Fruit fly (Drosophila melanogaster) whole organism, embryonic: Measurements from ENCODE around the gene CG9426.
A peak's percentile ranks its signal among the peaks of the same experiment; 100 is the strongest.

Source experiments
- ATbp ChIP-seq: fragments of 200-800 bp; sonication (Bioruptor generic); optimal IDR thresholded peaks from 2 replicates; lab custom pipeline; 2017; ENCODE audit warnings: missing biosample characterization, mild to moderate bottlenecking, missing genetic modification characterization, missing genetic modification reagents
- CG10267 ChIP-seq: fragments of 200-800 bp; sonication (Bioruptor generic); optimal IDR thresholded peaks from 2 replicates; lab custom pipeline; 2018; ENCODE audit warnings: missing biosample characterization, mild to moderate bottlenecking, missing genetic modification characterization, moderate library complexity
- CG11456 ChIP-seq: fragments of 200-800 bp; sonication (Bioruptor generic); IDR thresholded peaks from 3 replicates; pipeline ENCODE4 v1.3.6; 2022; ENCODE audit warnings: missing biosample characterization, missing genetic modification characterization
- CG12104 ChIP-seq: fragments of 200-800 bp; sonication (Bioruptor generic); optimal IDR thresholded peaks from 3 replicates; lab custom pipeline; 2016; ENCODE audit warnings: missing biosample characterization, missing genetic modification characterization
- CG12219 ChIP-seq: fragments of 200-800 bp; sonication (Bioruptor generic); optimal IDR thresholded peaks from 3 replicates; lab custom pipeline; 2018; ENCODE audit warnings: missing biosample characterization, mild to moderate bottlenecking, missing genetic modification characterization
- CG13296 ChIP-seq: fragments of 200-800 bp; sonication (Bioruptor generic); optimal IDR thresholded peaks from 3 replicates; lab custom pipeline; 2018; ENCODE audit warnings: missing biosample characterization, mild to moderate bottlenecking, missing genetic modification characterization
- CG16863 ChIP-seq: fragments of 200-800 bp; sonication (Bioruptor generic); optimal IDR thresholded peaks from 3 replicates; lab custom pipeline; 2016; ENCODE audit warnings: missing biosample characterization, missing genetic modification characterization
- CG17385 ChIP-seq: fragments of 200-800 bp; sonication (Bioruptor generic); optimal IDR thresholded peaks from 3 replicates; lab custom pipeline; 2018; ENCODE audit warnings: missing biosample characterization, mild to moderate bottlenecking, missing genetic modification characterization
- CG2875 ChIP-seq: fragments of 200-800 bp; sonication (Bioruptor generic); optimal IDR thresholded peaks from 2 replicates; lab custom pipeline; 2017; ENCODE audit warnings: missing biosample characterization, mild to moderate bottlenecking, missing genetic modification characterization, missing genetic modification reagents
- CG31224 ChIP-seq: fragments of 200-800 bp; sonication (Bioruptor generic); IDR thresholded peaks from 2 replicates; pipeline ENCODE4 v1.3.6; 2022; ENCODE audit warnings: missing biosample characterization, missing genetic modification characterization
- CG3163 ChIP-seq: fragments of 200-800 bp; sonication (Bioruptor generic); optimal IDR thresholded peaks from 3 replicates; lab custom pipeline; 2016; ENCODE audit warnings: missing biosample characterization, missing genetic modification characterization
- CG34224 ChIP-seq: fragments of 200-800 bp; sonication (Bioruptor generic); IDR thresholded peaks from 3 replicates; pipeline ENCODE4 v1.3.6; 2022; ENCODE audit warnings: missing biosample characterization, missing genetic modification characterization; ENCODE audit not compliant: partially characterized antibody
- CG4854 ChIP-seq: fragments of 200-800 bp; sonication (Bioruptor generic); optimal IDR thresholded peaks from 2 replicates; lab custom pipeline; 2016; ENCODE audit warnings: missing biosample characterization, missing genetic modification characterization, inconsistent platforms
- CG5245 ChIP-seq: fragments of 200-800 bp; sonication (Bioruptor generic); optimal IDR thresholded peaks from 3 replicates; lab custom pipeline; 2016; ENCODE audit warnings: missing biosample characterization, missing genetic modification characterization
- CG6254 ChIP-seq: fragments of 200-800 bp; sonication (Bioruptor generic); optimal IDR thresholded peaks from 3 replicates; lab custom pipeline; 2017; ENCODE audit warnings: mild to moderate bottlenecking, missing biosample characterization, missing genetic modification reagents, missing genetic modification characterization
- CG6791 ChIP-seq: fragments of 200-800 bp; sonication (Bioruptor generic); IDR thresholded peaks from 3 replicates; pipeline ENCODE4 v1.3.6; 2022; ENCODE audit warnings: missing biosample characterization, missing genetic modification characterization; ENCODE audit not compliant: partially characterized antibody
- CG7839 ChIP-seq: fragments of 200-800 bp; sonication (Bioruptor generic); optimal IDR thresholded peaks from 3 replicates; lab custom pipeline; 2018; ENCODE audit warnings: missing biosample characterization, mild to moderate bottlenecking, missing genetic modification characterization, moderate library complexity
- CG8089 ChIP-seq: fragments of 200-800 bp; sonication (Bioruptor generic); optimal IDR thresholded peaks from 3 replicates; lab custom pipeline; 2016; ENCODE audit warnings: missing biosample characterization, missing genetic modification characterization
- CG8281 ChIP-seq: fragments of 200-800 bp; sonication (Bioruptor generic); optimal IDR thresholded peaks from 2 replicates; lab custom pipeline; 2018; ENCODE audit warnings: missing biosample characterization, mild to moderate bottlenecking, missing genetic modification characterization, moderate library complexity
- CG8478 ChIP-seq: fragments of >200 bp; optimal IDR thresholded peaks from 2 replicates; lab custom pipeline; 2018
- CG9609 ChIP-seq: fragments of 200-800 bp; sonication (Bioruptor generic); optimal IDR thresholded peaks from 3 replicates; lab custom pipeline; 2016; ENCODE audit warnings: missing biosample characterization, missing genetic modification characterization
- CG9876 ChIP-seq: fragments of 200-800 bp; sonication (Bioruptor generic); optimal IDR thresholded peaks from 2 replicates; lab custom pipeline; 2016; ENCODE audit warnings: missing biosample characterization, missing genetic modification characterization
- HHEX ChIP-seq: fragments of 200-800 bp; sonication (Bioruptor generic); optimal IDR thresholded peaks from 3 replicates; lab custom pipeline; 2017; ENCODE audit warnings: missing biosample characterization, mild to moderate bottlenecking, missing genetic modification characterization, missing genetic modification reagents
- HLH3B ChIP-seq: fragments of 200-800 bp; sonication (Bioruptor generic); IDR thresholded peaks from 2 replicates; pipeline ENCODE4 v1.3.6; 2022; ENCODE audit warnings: missing biosample characterization, missing genetic modification characterization
- MBD-R2 ChIP-seq: fragments of 200-800 bp; sonication (Bioruptor generic); IDR thresholded peaks from 2 replicates; pipeline ENCODE4 v1.3.6; 2022; ENCODE audit warnings: missing biosample characterization, missing genetic modification characterization
- NC2α ChIP-seq: fragments of 200-800 bp; sonication (Bioruptor generic); optimal IDR thresholded peaks from 2 replicates; lab custom pipeline; 2016; ENCODE audit warnings: missing biosample characterization, missing genetic modification characterization
- Scr ChIP-seq: fragments of 200-800 bp; sonication (Bioruptor generic); IDR thresholded peaks from 2 replicates; pipeline ENCODE4 v1.3.6; 2022; ENCODE audit warnings: missing biosample characterization, missing genetic modification characterization; ENCODE audit not compliant: partially characterized antibody
- Stat92E ChIP-seq, 3 experiments: fragments of >200 bp in 2 of 3; fragments of 200-800 bp in 1 of 3; sonication (Bioruptor generic) in 1 of 3; optimal IDR thresholded peaks; 2 replicates each; lab custom pipeline; 2017 to 2019; ENCODE audit warnings: missing biosample characterization in 3 of 3, missing genetic modification characterization in 3 of 3, mild to moderate bottlenecking in 1 of 3, moderate library complexity in 1 of 3
- Usf ChIP-seq: fragments of 200-800 bp; sonication (Bioruptor generic); optimal IDR thresholded peaks from 2 replicates; lab custom pipeline; 2017; ENCODE audit warnings: missing genotype, missing biosample characterization, missing genetic modification characterization
- ase ChIP-seq: fragments of 200-800 bp; sonication (Bioruptor generic); IDR thresholded peaks from 3 replicates; pipeline ENCODE4 v1.3.6; 2022; ENCODE audit warnings: missing biosample characterization, missing genetic modification characterization
- bowl ChIP-seq: fragments of 200-800 bp; sonication (Bioruptor generic); IDR thresholded peaks from 2 replicates; pipeline ENCODE4 v1.3.6; 2022; ENCODE audit warnings: missing biosample characterization, missing genetic modification characterization
- croc ChIP-seq: fragments of 200-800 bp; sonication (Bioruptor generic); conservative IDR thresholded peaks from 3 replicates; pipeline ENCODE4 v1.3.6; 2022; ENCODE audit warnings: missing biosample characterization, missing genetic modification characterization
- fd64A ChIP-seq: fragments of 200-800 bp; sonication (Bioruptor generic); optimal IDR thresholded peaks from 3 replicates; lab custom pipeline; 2018; ENCODE audit warnings: missing biosample characterization, mild to moderate bottlenecking, missing genetic modification characterization
- gcm ChIP-seq: fragments of 200-800 bp; sonication (Bioruptor generic); optimal IDR thresholded peaks from 2 replicates; lab custom pipeline; 2019; ENCODE audit warnings: missing biosample characterization, mild to moderate bottlenecking, missing genetic modification characterization, moderate library complexity
- gt ChIP-seq: fragments of 200-800 bp; sonication (Bioruptor generic); IDR thresholded peaks from 2 replicates; pipeline ENCODE4 v1.3.6; 2022; ENCODE audit warnings: missing biosample characterization, missing genetic modification characterization
- hkb ChIP-seq, 2 experiments: fragments of 200-800 bp in 1 of 2; fragments of >200 bp in 1 of 2; sonication (Bioruptor generic) in 1 of 2; IDR thresholded peaks in 1 of 2; optimal IDR thresholded peaks in 1 of 2; 2 replicates each; pipeline versions ENCODE4 v1.3.6 to Lab custom; 2017 to 2022; ENCODE audit warnings: missing biosample characterization in 1 of 2, missing genetic modification characterization in 1 of 2
- jigr1 ChIP-seq: fragments of 200-800 bp; sonication (Bioruptor generic); IDR thresholded peaks from 3 replicates; pipeline ENCODE4 v1.3.6; 2022; ENCODE audit warnings: missing biosample characterization, missing genetic modification characterization
- klu ChIP-seq: fragments of 200-800 bp; sonication (Bioruptor generic); IDR thresholded peaks from 2 replicates; pipeline ENCODE4 v1.3.6; 2022; ENCODE audit warnings: missing biosample characterization, missing genetic modification characterization
- kni ChIP-seq: fragments of 200-800 bp; sonication (Bioruptor generic); optimal IDR thresholded peaks from 3 replicates; lab custom pipeline; 2017; ENCODE audit warnings: mild to moderate bottlenecking, missing biosample characterization, missing genetic modification reagents, missing genetic modification characterization
- pita ChIP-seq: fragments of 200-800 bp; sonication (Bioruptor generic); optimal IDR thresholded peaks from 2 replicates; lab custom pipeline; 2017; ENCODE audit warnings: missing biosample characterization, mild to moderate bottlenecking, missing genetic modification characterization
- ro ChIP-seq: fragments of 200-800 bp; sonication (Bioruptor generic); IDR thresholded peaks from 2 replicates; pipeline ENCODE4 v1.3.6; 2022; ENCODE audit warnings: missing biosample characterization, missing genetic modification characterization
- salm ChIP-seq: fragments of 200-800 bp; sonication (Bioruptor generic); optimal IDR thresholded peaks from 2 replicates; lab custom pipeline; 2018; ENCODE audit warnings: missing biosample characterization, mild to moderate bottlenecking, missing genetic modification characterization
- shn ChIP-seq: fragments of 200-800 bp; sonication (Bioruptor generic); optimal IDR thresholded peaks from 3 replicates; lab custom pipeline; 2016; ENCODE audit warnings: missing biosample characterization, missing genetic modification characterization
- so ChIP-seq: fragments of 200-800 bp; sonication (Bioruptor generic); IDR thresholded peaks from 3 replicates; pipeline ENCODE4 v1.3.6; 2022; ENCODE audit warnings: missing biosample characterization, missing genetic modification characterization
- sug ChIP-seq: fragments of 200-800 bp; optimal IDR thresholded peaks from 2 replicates; lab custom pipeline; 2019; ENCODE audit warnings: missing biosample characterization, mild to moderate bottlenecking, missing genetic modification characterization, moderate library complexity
- tgo ChIP-seq: fragments of 200-800 bp; sonication (Bioruptor generic); IDR thresholded peaks from 3 replicates; pipeline ENCODE4 v1.3.6; 2022; ENCODE audit warnings: missing biosample characterization, missing genetic modification characterization
- tll ChIP-seq, 2 experiments: fragments of 200-800 bp in 1 of 2; fragments of >200 bp in 1 of 2; sonication (Bioruptor generic) in 1 of 2; optimal IDR thresholded peaks; 2 replicates each; lab custom pipeline; 2017 to 2019; ENCODE audit warnings: missing biosample characterization in 2 of 2, missing genetic modification characterization in 2 of 2, mild to moderate bottlenecking in 1 of 2, moderate library complexity in 1 of 2

CG9426 gene

DNA sequence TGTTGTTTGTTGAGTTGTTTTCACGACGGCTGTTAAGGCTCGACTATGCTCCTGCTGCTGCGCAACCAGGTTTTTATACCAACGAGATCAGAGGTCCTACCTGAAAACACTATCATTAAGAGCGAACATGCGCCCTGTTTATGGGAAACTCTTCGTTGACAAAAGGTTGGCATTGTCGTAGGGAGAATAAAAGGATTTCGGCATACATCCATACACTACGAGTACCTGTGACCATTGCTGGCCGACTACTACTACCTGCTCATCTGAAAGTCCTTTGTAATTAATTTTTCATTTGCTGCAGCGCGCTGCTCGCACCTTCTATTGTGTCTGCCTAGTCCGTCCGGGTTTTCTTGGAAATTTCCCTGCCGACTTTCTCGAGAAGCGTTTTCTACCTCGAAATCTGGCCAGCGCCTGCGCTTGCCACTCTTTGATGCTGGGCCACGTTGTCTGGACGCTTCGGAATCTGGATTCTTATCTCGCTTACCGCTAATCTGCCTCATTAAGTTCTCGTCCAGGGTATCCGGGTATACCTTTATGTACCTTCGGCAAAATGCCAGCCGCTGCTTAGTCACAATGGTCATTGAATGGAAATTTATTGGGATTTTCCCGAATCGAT is 5.6 kb upstream of the CG9426 start, which contains the start of gene CG15480 (continued):
- TF ChIP-seq gt (GFP tag; lab: Robert Waterston, UW) (0 out of 2 replicates have a peak, but pooled peaks have one; percentile 18), CG8281 (tag; lab: Kevin White, UChicago) (no peak), kni (GFP tag; lab: Kevin White, UChicago) (peak; percentile 49), CG9609 (GFP tag; lab: Kevin White, UChicago) (no peak), Stat92E (GFP tag; optimal IDR thresholded peaks at IDR 0.05; lab: Kevin White, UChicago) (peak in 1 of 3 experiments; percentile 91)

DNA sequence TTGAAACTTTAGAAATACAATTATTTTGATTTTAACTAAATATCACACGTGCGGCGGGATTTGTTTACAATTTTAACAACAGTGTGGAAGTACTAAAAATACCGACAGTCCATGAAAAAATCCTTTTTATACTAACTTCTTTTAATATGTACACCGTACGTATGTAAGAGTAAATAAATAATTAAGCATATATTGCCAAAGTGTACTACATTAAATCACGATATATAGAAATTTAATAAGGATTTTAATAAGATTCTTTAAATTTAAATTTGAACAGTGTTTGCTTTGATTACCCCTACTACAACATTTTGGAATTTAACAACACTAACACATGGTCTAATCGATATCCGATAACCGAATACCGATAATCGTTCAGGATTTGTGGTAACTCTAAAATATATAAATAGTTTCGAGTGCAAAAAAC is 2.5 kb upstream of the CG9426 start, which contains the start of the genes Ski6 and CG16812:
Gene Ski6, minus strand, starts transcription at position 205 of the 424 bp plus-strand sequence.
Gene CG16812, plus strand, starts transcription at position 363 of the 424 bp plus-strand sequence.
- TF ChIP-seq gcm (GFP tag; lab: Kevin White, UChicago), result peak; percentile 68
- TF ChIP-seq MBD-R2, result peak; percentile 60; the same call in 1 of the 2 replicates
- peak; percentile 62 for TF ChIP-seq CG13296
- no peak for TF ChIP-seq CG6254 (GFP tag; lab: Kevin White, UChicago)
- TF ChIP-seq CG4854, result no peak
- peak; percentile 34 for TF ChIP-seq CG12104 (GFP tag; lab: Kevin White, UChicago)
- TF ChIP-seq CG3163 (GFP tag; lab: Kevin White, UChicago), result no peak
- 0 out of 2 replicates have a peak, but pooled peaks have one; percentile 10 for TF ChIP-seq CG31224 (GFP tag; lab: Robert Waterston, UW)
- TF ChIP-seq hkb (optimal IDR thresholded peaks at IDR 0.05; lab: Kevin White, UChicago), result no peak
- TF ChIP-seq hkb (GFP tag; IDR thresholded peaks at IDR 0.05; lab: Robert Waterston, UW), result peak; percentile 69
- TF ChIP-seq CG8478, result no peak
- no peak for TF ChIP-seq NC2α (GFP tag; lab: Kevin White, UChicago)
- no peak for TF ChIP-seq CG8089 (GFP tag; lab: Kevin White, UChicago)
- peak; percentile 97 for TF ChIP-seq CG10267 (tag; lab: Kevin White, UChicago)
- TF ChIP-seq Usf (GFP tag; lab: Kevin White, UChicago), result no peak
- TF ChIP-seq ATbp, result no peak
- peak; percentile 65; the same call in 2 of the 3 replicates for TF ChIP-seq ase
- TF ChIP-seq HHEX, result peak; percentile 28
- no peak for TF ChIP-seq CG2875 (GFP tag; lab: Kevin White, UChicago)
- no peak for TF ChIP-seq CG12219 (GFP tag; lab: Kevin White, UChicago)
- TF ChIP-seq CG16863 (GFP tag; lab: Kevin White, UChicago), result no peak
- peak; percentile 35; the same call in 1 of the 3 replicates for TF ChIP-seq CG6791 (GFP tag; lab: Robert Waterston, UW)
- TF ChIP-seq HLH3B (GFP tag; lab: Robert Waterston, UW), result peak; percentile 64
- TF ChIP-seq bowl (GFP tag; lab: Robert Waterston, UW), result no peak
- TF ChIP-seq Scr (GFP tag; lab: Robert Waterston, UW), result 0 out of 2 replicates have a peak, but pooled peaks have one; percentile 37
- no peak for TF ChIP-seq CG9876 (GFP tag; lab: Kevin White, UChicago)
- TF ChIP-seq salm (tag; lab: Kevin White, UChicago), result peak; percentile 20
- TF ChIP-seq sug, result no peak
- peak; percentile 8; the same call in 1 of the 2 replicates for TF ChIP-seq klu (GFP tag; lab: Robert Waterston, UW)
- TF ChIP-seq CG7839 (tag; lab: Kevin White, UChicago), result no peak
- TF ChIP-seq shn (GFP tag; lab: Kevin White, UChicago), result no peak
- no peak for TF ChIP-seq jigr1 (GFP tag; lab: Robert Waterston, UW)
- TF ChIP-seq croc (GFP tag; lab: Robert Waterston, UW), result no peak
- TF ChIP-seq ro (GFP tag; lab: Robert Waterston, UW), result no peak
- no peak for TF ChIP-seq pita
- peak; percentile 58 for TF ChIP-seq CG17385 (GFP tag; lab: Kevin White, UChicago)
- 0 out of 3 replicates have a peak, but pooled peaks have one; percentile 31 for TF ChIP-seq CG34224 (GFP tag; lab: Robert Waterston, UW)
- TF ChIP-seq so (GFP tag; lab: Robert Waterston, UW), result no peak; the same call in 2 of the 3 replicates
- peak; percentile 25 for TF ChIP-seq CG5245 (GFP tag; lab: Kevin White, UChicago)
- TF ChIP-seq tll (GFP tag; optimal IDR thresholded peaks at IDR 0.05; lab: Kevin White, UChicago), result no peak
- TF ChIP-seq tgo (GFP tag; lab: Robert Waterston, UW), result peak; percentile 58; the same call in 2 of the 3 replicates
- TF ChIP-seq fd64A, result no peak
- no peak for TF ChIP-seq CG11456
